Worm (Caenorhabditis elegans): Measurements from ENCODE around the gene rpl-16.

- TF ChIP-seq fkh-10 (GFP tag; optimal IDR thresholded peaks at IDR 0.05), result no peak
- TF ChIP-seq unc-39 (tag; optimal IDR thresholded peaks at IDR 0.05), result no peak
These were observed 27.2 kb downstream of the rpl-16 start for ce11 chrIII:3476245-3476644.
